Fruit fly (Drosophila melanogaster) Kc167 (cell line): ENCODE results near the gene CG31522.

ENCODE experiments used
- Sin3A ChIP-seq: fragments of >200 bp; optimal IDR thresholded peaks from 2 replicates; lab custom pipeline; 2018; ENCODE audit warnings: missing external identifiers
- insv ChIP-seq: fragments of >200 bp; optimal IDR thresholded peaks from 3 replicates; lab custom pipeline; 2018; ENCODE audit warnings: missing external identifiers
- psq ChIP-seq: fragments of >200 bp; optimal IDR thresholded peaks from 2 replicates; lab custom pipeline; 2017; ENCODE audit warnings: missing external identifiers
- ttk ChIP-seq: sonication (Bioruptor generic); optimal IDR thresholded peaks from 2 replicates; lab custom pipeline; 2017; ENCODE audit warnings: missing external identifiers

DNA sequence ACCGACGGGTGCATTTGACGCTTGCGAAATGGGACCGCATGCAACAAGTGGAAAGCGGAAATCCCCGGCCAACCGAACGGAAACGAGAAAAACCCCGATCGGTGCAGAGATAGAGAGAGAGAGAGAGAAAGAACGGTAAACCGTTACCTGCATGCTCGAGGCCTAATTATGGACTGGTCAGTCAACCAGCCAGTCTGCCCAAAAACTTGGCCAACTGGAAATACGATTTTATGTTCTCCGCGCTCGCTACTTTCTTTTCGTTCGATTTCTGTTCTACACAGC lies 10.0 kb upstream of the CG31522 start:
- TF ChIP-seq psq (lab: Kevin White, UChicago), result no peak
- TF ChIP-seq ttk (lab: Kevin White, UChicago), result no peak
- TF ChIP-seq insv (lab: Kevin White, UChicago), result no peak
- TF ChIP-seq Sin3A (lab: Kevin White, UChicago), result no peak
